Worm (Caenorhabditis elegans) whole organism, L1 larva: ENCODE data around the gene atz-1.
A peak's percentile ranks its signal among the peaks of the same experiment; 100 is the strongest.

Source experiments
- C34B4.2 ChIP-seq: sonication (generic microtip); optimal IDR thresholded peaks from 2 replicates; lab custom pipeline; 2017; ENCODE audit warnings: mild to moderate bottlenecking, missing genetic modification characterization, missing compliant biosample characterization
- F16B12.6 ChIP-seq: fragments of 150-350 bp; optimal IDR thresholded peaks from 2 replicates; lab custom pipeline; 2014; ENCODE audit warnings: missing biosample characterization, missing genetic modification characterization
- Y116A8C.19 ChIP-seq: sonication (generic microtip); optimal IDR thresholded peaks from 2 replicates; lab custom pipeline; 2016; ENCODE audit warnings: missing compliant biosample characterization, missing genetic modification characterization, borderline replicate concordance
- aha-1 ChIP-seq: fragments of 150-350 bp; optimal IDR thresholded peaks from 2 replicates; lab custom pipeline; 2014; ENCODE audit warnings: missing biosample characterization, missing genetic modification characterization
- alr-1 ChIP-seq: fragments of 200-800 bp; sonication (Bioruptor generic); optimal IDR thresholded peaks from 2 replicates; lab custom pipeline; 2018; ENCODE audit warnings: borderline replicate concordance, mild to moderate bottlenecking, missing genetic modification characterization, missing compliant biosample characterization
- ama-1 ChIP-seq: fragments of 150-350 bp; optimal IDR thresholded peaks from 2 replicates; lab custom pipeline; 2014
- ceh-8 ChIP-seq: fragments of 200-800 bp; sonication (Bioruptor generic); optimal IDR thresholded peaks from 2 replicates; lab custom pipeline; 2018; ENCODE audit warnings: mild to moderate bottlenecking, missing genetic modification characterization, moderate library complexity, missing compliant biosample characterization
- ceh-82 ChIP-seq, 3 experiments: fragments of 150-350 bp in 1 of 3; sonication (generic microtip) in 2 of 3; optimal IDR thresholded peaks; 2 replicates each; lab custom pipeline; 2014 to 2017; ENCODE audit warnings: missing biosample characterization in 3 of 3, missing genetic modification characterization in 3 of 3
- ces-1 ChIP-seq: fragments of 150-350 bp; optimal IDR thresholded peaks from 2 replicates; lab custom pipeline; 2014; ENCODE audit warnings: missing biosample characterization, missing genetic modification reagents, missing genetic modification characterization
- dpl-1 ChIP-seq, 3 experiments: fragments of 150-350 bp in 2 of 3; sonication (generic microtip) in 1 of 3; optimal IDR thresholded peaks; 2 replicates each; lab custom pipeline; 2014 to 2017; ENCODE audit warnings: missing biosample characterization in 3 of 3, missing genetic modification characterization in 3 of 3, missing genetic modification reagents in 3 of 3
- dsc-1 ChIP-seq: sonication (generic microtip); optimal IDR thresholded peaks from 2 replicates; lab custom pipeline; 2016; ENCODE audit warnings: mild to moderate bottlenecking, missing genetic modification characterization, missing compliant biosample characterization
- efl-3 ChIP-seq: fragments of 200-800 bp; sonication (Bioruptor generic); optimal IDR thresholded peaks from 2 replicates; lab custom pipeline; 2018; ENCODE audit warnings: mild to moderate bottlenecking, missing genetic modification characterization, missing compliant biosample characterization
- elt-2 ChIP-seq: sonication (generic microtip); optimal IDR thresholded peaks from 2 replicates; lab custom pipeline; 2016; ENCODE audit warnings: missing genetic modification characterization, mild to moderate bottlenecking, inconsistent platforms, missing compliant biosample characterization, missing genetic modification reagents
- ets-5 ChIP-seq: fragments of 200-800 bp; sonication (Bioruptor generic); IDR thresholded peaks from 2 replicates; pipeline ENCODE4 v1.3.6; 2022; ENCODE audit warnings: missing genetic modification characterization, missing compliant biosample characterization
- fkh-10 ChIP-seq: sonication (generic microtip); optimal IDR thresholded peaks from 2 replicates; lab custom pipeline; 2017; ENCODE audit warnings: missing biosample characterization, missing genetic modification reagents, missing genetic modification characterization
- fkh-8 ChIP-seq: sonication (generic microtip); optimal IDR thresholded peaks from 2 replicates; lab custom pipeline; 2016; ENCODE audit warnings: mild to moderate bottlenecking, missing genetic modification characterization, missing compliant biosample characterization
- fos-1 ChIP-seq: fragments of 150-350 bp; optimal IDR thresholded peaks from 2 replicates; lab custom pipeline; 2014; ENCODE audit warnings: missing biosample characterization, missing genetic modification characterization
- hlh-17 ChIP-seq: fragments of 200-800 bp; sonication (Bioruptor generic); optimal IDR thresholded peaks from 2 replicates; lab custom pipeline; 2018; ENCODE audit warnings: missing genetic modification characterization, mild to moderate bottlenecking, missing compliant biosample characterization, moderate library complexity, borderline replicate concordance
- hpl-2 ChIP-seq: fragments of 150-350 bp; optimal IDR thresholded peaks from 2 replicates; lab custom pipeline; 2014; ENCODE audit warnings: missing biosample characterization, missing genetic modification reagents, missing genetic modification characterization
- irx-1 ChIP-seq: sonication (generic microtip); optimal IDR thresholded peaks from 2 replicates; lab custom pipeline; 2016; ENCODE audit warnings: missing genetic modification characterization, missing compliant biosample characterization
- isw-1 ChIP-seq: fragments of 200-800 bp; sonication (Bioruptor generic); IDR thresholded peaks from 2 replicates; pipeline ENCODE4 v1.3.6; 2022; ENCODE audit warnings: missing genetic modification characterization, missing compliant biosample characterization
- jun-1 ChIP-seq: fragments of 150-350 bp; optimal IDR thresholded peaks from 2 replicates; lab custom pipeline; 2014; ENCODE audit warnings: missing biosample characterization, missing genetic modification reagents, missing genetic modification characterization
- lin-15B ChIP-seq: fragments of 150-350 bp; sonication (generic microtip); optimal IDR thresholded peaks from 3 replicates; lab custom pipeline; 2014; ENCODE audit warnings: missing biosample characterization, missing genetic modification characterization
- lin-39 ChIP-seq: fragments of 150-350 bp; optimal IDR thresholded peaks from 2 replicates; lab custom pipeline; 2014; ENCODE audit warnings: missing biosample characterization, missing genetic modification reagents, missing genetic modification characterization
- lir-3 ChIP-seq: sonication (generic microtip); optimal IDR thresholded peaks from 2 replicates; lab custom pipeline; 2016; ENCODE audit warnings: mild to moderate bottlenecking, missing genetic modification characterization, moderate library complexity, missing compliant biosample characterization; ENCODE audit not compliant: poor library complexity
- lsy-2 ChIP-seq, 2 experiments: fragments of 150-350 bp; optimal IDR thresholded peaks; 2 replicates each; lab custom pipeline; 2014; ENCODE audit warnings: missing biosample characterization in 2 of 2, missing genetic modification characterization in 2 of 2
- mab-9 ChIP-seq: fragments of 200-800 bp; sonication (Bioruptor generic); IDR thresholded peaks from 2 replicates; pipeline ENCODE4 v1.3.6; 2022; ENCODE audit warnings: missing genetic modification reagents, missing genetic modification characterization, missing compliant biosample characterization
- mdl-1 ChIP-seq, 2 experiments: fragments of 150-350 bp; optimal IDR thresholded peaks; 2 replicates each; lab custom pipeline; 2014 to 2017; ENCODE audit warnings: missing biosample characterization in 2 of 2, missing genetic modification characterization in 2 of 2, inconsistent platforms in 1 of 2
- mef-2 ChIP-seq: fragments of 150-350 bp; optimal IDR thresholded peaks from 2 replicates; lab custom pipeline; 2014; ENCODE audit warnings: missing biosample characterization, missing genetic modification characterization
- mep-1 ChIP-seq: fragments of 150-350 bp; optimal IDR thresholded peaks from 2 replicates; lab custom pipeline; 2014; ENCODE audit warnings: missing biosample characterization, missing genetic modification characterization
- nhr-11 ChIP-seq: fragments of 150-350 bp; optimal IDR thresholded peaks from 2 replicates; lab custom pipeline; 2014; ENCODE audit warnings: missing biosample characterization, missing genetic modification characterization
- nhr-12 ChIP-seq: sonication (generic microtip); optimal IDR thresholded peaks from 2 replicates; lab custom pipeline; 2017; ENCODE audit warnings: missing biosample characterization, missing genetic modification characterization
- nhr-19 ChIP-seq: fragments of 200-800 bp; sonication (Bioruptor generic); conservative IDR thresholded peaks from 2 replicates; pipeline ENCODE4 v1.3.6; 2022; ENCODE audit warnings: missing genetic modification characterization, missing compliant biosample characterization
- nhr-237 ChIP-seq: fragments of 150-350 bp; optimal IDR thresholded peaks from 2 replicates; lab custom pipeline; 2014; ENCODE audit warnings: missing biosample characterization, missing genetic modification characterization
- nhr-28 ChIP-seq: fragments of 150-350 bp; optimal IDR thresholded peaks from 2 replicates; lab custom pipeline; 2014; ENCODE audit warnings: missing biosample characterization, missing genetic modification characterization
- nhr-71 ChIP-seq: sonication (generic microtip); optimal IDR thresholded peaks from 2 replicates; lab custom pipeline; 2016; ENCODE audit warnings: mild to moderate bottlenecking, missing genetic modification characterization, moderate library complexity, missing compliant biosample characterization
- nhr-76 ChIP-seq: sonication (generic microtip); optimal IDR thresholded peaks from 2 replicates; lab custom pipeline; 2017; ENCODE audit warnings: missing biosample characterization, missing genetic modification characterization
- nhr-85 ChIP-seq: sonication (generic microtip); peaks from one replicate; lab custom pipeline; 2016; ENCODE audit warnings: missing genetic modification characterization, inconsistent platforms, missing compliant biosample characterization
- nhr-90 ChIP-seq: sonication (generic microtip); optimal IDR thresholded peaks from 2 replicates; lab custom pipeline; 2016; ENCODE audit warnings: mild to moderate bottlenecking, missing genetic modification characterization, missing compliant biosample characterization; ENCODE audit not compliant: poor library complexity
- pqm-1 ChIP-seq: sonication (generic microtip); optimal IDR thresholded peaks from 3 replicates; lab custom pipeline; 2017; ENCODE audit warnings: missing biosample characterization, missing genetic modification characterization
- skn-1 ChIP-seq: fragments of 150-350 bp; optimal IDR thresholded peaks from 2 replicates; lab custom pipeline; 2014; ENCODE audit warnings: missing biosample characterization, missing genetic modification characterization
- snpc-4 ChIP-seq: fragments of 150-350 bp; optimal IDR thresholded peaks from 2 replicates; lab custom pipeline; 2014; ENCODE audit warnings: missing biosample characterization, missing genetic modification characterization
- snu-23 ChIP-seq: sonication (generic microtip); optimal IDR thresholded peaks from 2 replicates; lab custom pipeline; 2016; ENCODE audit warnings: missing genetic modification characterization, missing compliant biosample characterization
- sox-4 ChIP-seq: sonication (generic microtip); optimal IDR thresholded peaks from 2 replicates; lab custom pipeline; 2016; ENCODE audit warnings: missing genetic modification characterization, missing compliant biosample characterization
- sptf-1 ChIP-seq: fragments of 150-350 bp; optimal IDR thresholded peaks from 2 replicates; lab custom pipeline; 2014; ENCODE audit warnings: missing biosample characterization, missing genetic modification characterization
- sup-37 ChIP-seq: fragments of 200-800 bp; sonication (Bioruptor generic); optimal IDR thresholded peaks from 2 replicates; lab custom pipeline; 2018; ENCODE audit warnings: mild to moderate bottlenecking, missing genetic modification characterization, missing compliant biosample characterization
- swsn-7 ChIP-seq: sonication (generic microtip); optimal IDR thresholded peaks from 2 replicates; lab custom pipeline; 2016; ENCODE audit warnings: missing genetic modification characterization, missing compliant biosample characterization
- tlp-1 ChIP-seq: fragments of 150-350 bp; optimal IDR thresholded peaks from 2 replicates; lab custom pipeline; 2014; ENCODE audit warnings: missing biosample characterization, missing genetic modification characterization
- unc-130 ChIP-seq: fragments of 150-350 bp; optimal IDR thresholded peaks from 2 replicates; lab custom pipeline; 2017; ENCODE audit warnings: missing biosample characterization, missing genetic modification characterization, inconsistent platforms
- unc-30 ChIP-seq: sonication (generic microtip); optimal IDR thresholded peaks from 2 replicates; lab custom pipeline; 2017; ENCODE audit warnings: missing biosample characterization, missing genetic modification characterization
- unc-62 ChIP-seq: fragments of 150-350 bp; optimal IDR thresholded peaks from 2 replicates; lab custom pipeline; 2014; ENCODE audit warnings: missing biosample characterization, missing genetic modification reagents, missing genetic modification characterization
- unc-98 ChIP-seq: fragments of 200-800 bp; sonication (Bioruptor generic); IDR thresholded peaks from 2 replicates; pipeline ENCODE4 v1.3.6; 2022; ENCODE audit warnings: missing genetic modification characterization, missing compliant biosample characterization
- xbp-1 ChIP-seq: sonication (generic microtip); optimal IDR thresholded peaks from 2 replicates; lab custom pipeline; 2016; ENCODE audit warnings: missing genetic modification characterization, missing compliant biosample characterization
- zip-4 ChIP-seq: fragments of 200-800 bp; sonication (Bioruptor generic); optimal IDR thresholded peaks from 2 replicates; lab custom pipeline; 2018; ENCODE audit warnings: mild to moderate bottlenecking, missing genetic modification characterization, moderate library complexity, missing compliant biosample characterization

atz-1 gene

ce11 chrIV:12404137-12404536 is 28.2 kb upstream of the atz-1 start, which contains the start of gene gex-3:
Gene gex-3 (plus strand): TSS chrIV:12404431.
- no peak for TF ChIP-seq unc-62 (GFP tag; lab: Kevin White, UChicago)
- no peak for TF ChIP-seq sup-37 (GFP tag; lab: Kevin White, UChicago)
- TF ChIP-seq mdl-1 (tag; optimal IDR thresholded peaks at IDR 0.05; lab: Kevin White, UChicago), result peak in 1 of 2 experiments; percentile 75
- TF ChIP-seq lin-39 (tag; lab: Kevin White, UChicago), result peak; percentile 33
- TF ChIP-seq pqm-1 (tag; lab: Kevin White, UChicago), result no peak
- TF ChIP-seq F16B12.6 (tag; lab: Kevin White, UChicago), result peak; percentile 53
- TF ChIP-seq nhr-76, result no peak
- TF ChIP-seq skn-1 (tag; lab: Kevin White, UChicago), result peak; percentile 83
- peak; percentile 70 for TF ChIP-seq ceh-8
- TF ChIP-seq mab-9 (GFP tag; lab: Robert Waterston, UW), result no peak
- peak; percentile 86 for TF ChIP-seq nhr-85 (tag; lab: Kevin White, UChicago)
- TF ChIP-seq ama-1, result no peak
- no peak for TF ChIP-seq ets-5 (GFP tag; lab: Robert Waterston, UW)
- TF ChIP-seq tlp-1 (tag; lab: Kevin White, UChicago), result no peak
- TF ChIP-seq efl-3 (GFP tag; lab: Kevin White, UChicago), result no peak
- TF ChIP-seq zip-4, result no peak
- TF ChIP-seq lir-3 (tag; lab: Kevin White, UChicago), result peak; percentile 31
- no peak for TF ChIP-seq sptf-1 (tag; lab: Kevin White, UChicago)
- TF ChIP-seq nhr-11 (tag; lab: Kevin White, UChicago), result no peak
- peak; percentile 89 for TF ChIP-seq mep-1 (tag; lab: Kevin White, UChicago)
- TF ChIP-seq mef-2, result no peak
- TF ChIP-seq Y116A8C.19, result no peak
- TF ChIP-seq irx-1 (tag; lab: Kevin White, UChicago), result peak; percentile 50
- peak; percentile 19 for TF ChIP-seq elt-2 (tag; lab: Kevin White, UChicago)
- TF ChIP-seq nhr-71 (tag; lab: Kevin White, UChicago), result peak; percentile 87
- no peak for TF ChIP-seq unc-30 (tag; lab: Kevin White, UChicago)
- peak; percentile 67 for TF ChIP-seq snpc-4 (tag; lab: Kevin White, UChicago)
- TF ChIP-seq alr-1, result no peak
- TF ChIP-seq ceh-82 (tag; optimal IDR thresholded peaks at IDR 0.05; lab: Kevin White, UChicago), result peak; percentile 66 to 89 (median 75)
- TF ChIP-seq snu-23 (GFP tag; lab: Kevin White, UChicago), result peak; percentile 88
- peak; percentile 79 for TF ChIP-seq fos-1
- no peak for TF ChIP-seq aha-1
- peak; percentile 73 for TF ChIP-seq fkh-8 (tag; lab: Kevin White, UChicago)
- no peak for TF ChIP-seq C34B4.2
- peak; percentile 63 for TF ChIP-seq dsc-1
- peak; percentile 81 for TF ChIP-seq xbp-1 (tag; lab: Kevin White, UChicago)
- peak; percentile 80 for TF ChIP-seq isw-1
- peak; percentile 72 for TF ChIP-seq nhr-19
- TF ChIP-seq sox-4 (tag; lab: Kevin White, UChicago), result no peak
- peak; percentile 75 for TF ChIP-seq swsn-7 (tag; lab: Kevin White, UChicago)
- no peak for TF ChIP-seq hlh-17 (GFP tag; lab: Kevin White, UChicago)
- no peak for TF ChIP-seq nhr-12 (tag; lab: Kevin White, UChicago)
- TF ChIP-seq unc-98, result no peak
- peak; percentile 84 for TF ChIP-seq fkh-10 (GFP tag; lab: Kevin White, UChicago)
- TF ChIP-seq hpl-2 (GFP tag; lab: Kevin White, UChicago), result no peak
- peak; percentile 75 for TF ChIP-seq jun-1 (tag; lab: Kevin White, UChicago)
- TF ChIP-seq ces-1 (GFP tag; lab: Kevin White, UChicago), result peak; percentile 89
- TF ChIP-seq nhr-237 (tag; lab: Kevin White, UChicago), result peak; percentile 16
- TF ChIP-seq lsy-2 (tag; optimal IDR thresholded peaks at IDR 0.05; lab: Kevin White, UChicago), result peak; percentile 92 to 96
- TF ChIP-seq unc-130, result peak; percentile 84
- TF ChIP-seq nhr-90, result peak; percentile 78
- TF ChIP-seq dpl-1 (GFP tag; optimal IDR thresholded peaks at IDR 0.05; lab: Kevin White, UChicago), result peak; percentile 93 to 96 (median 96)
- TF ChIP-seq lin-15B (tag; lab: Kevin White, UChicago), result peak; percentile 96
- no peak for TF ChIP-seq nhr-28 (tag; lab: Kevin White, UChicago)
